Fruit fly (Drosophila melanogaster) whole organism, adult: ENCODE data around the gene Cpr73D.

Source experiments
- CG11617 ChIP-seq: fragments of 200-800 bp; sonication (Bioruptor generic); optimal IDR thresholded peaks from 2 replicates; lab custom pipeline; 2017; ENCODE audit warnings: mild to moderate bottlenecking, missing biosample characterization, missing genetic modification reagents, missing genetic modification characterization
- CG12768 ChIP-seq: fragments of 200-800 bp; sonication (Bioruptor generic); optimal IDR thresholded peaks from 2 replicates; lab custom pipeline; 2017; ENCODE audit warnings: missing biosample characterization, missing genetic modification characterization, mild to moderate bottlenecking, moderate library complexity, missing genetic modification reagents
- CG14711 ChIP-seq: fragments of 200-800 bp; sonication (Bioruptor generic); optimal IDR thresholded peaks from 2 replicates; lab custom pipeline; 2018; ENCODE audit warnings: missing biosample characterization, mild to moderate bottlenecking, missing genetic modification characterization, moderate library complexity
- CG1620 ChIP-seq: fragments of 200-800 bp; sonication (Bioruptor generic); optimal IDR thresholded peaks from 2 replicates; lab custom pipeline; 2016; ENCODE audit warnings: missing biosample characterization, missing genetic modification characterization
- CG33017 ChIP-seq: fragments of 200-800 bp; sonication (Bioruptor generic); optimal IDR thresholded peaks from 2 replicates; lab custom pipeline; 2018; ENCODE audit warnings: missing biosample characterization, mild to moderate bottlenecking, missing genetic modification characterization, moderate library complexity
- CG5204 ChIP-seq: fragments of 200-800 bp; sonication (Bioruptor generic); optimal IDR thresholded peaks from 2 replicates; lab custom pipeline; 2016; ENCODE audit warnings: missing biosample characterization, missing genetic modification characterization
- CG7045 ChIP-seq: fragments of 200-800 bp; sonication (Bioruptor generic); optimal IDR thresholded peaks from 2 replicates; lab custom pipeline; 2017; ENCODE audit warnings: missing biosample characterization, mild to moderate bottlenecking, missing genetic modification characterization
- CG7101 ChIP-seq: fragments of 200-800 bp; sonication (Bioruptor generic); optimal IDR thresholded peaks from 2 replicates; lab custom pipeline; 2018; ENCODE audit warnings: missing biosample characterization, mild to moderate bottlenecking, missing genetic modification characterization, moderate library complexity
- Clk ChIP-seq: fragments of 200-800 bp; sonication (Bioruptor generic); optimal IDR thresholded peaks from 2 replicates; lab custom pipeline; 2017; ENCODE audit warnings: missing biosample characterization, missing genetic modification characterization
- Crg-1 ChIP-seq: fragments of 200-800 bp; sonication (Bioruptor generic); optimal IDR thresholded peaks from 2 replicates; lab custom pipeline; 2016; ENCODE audit warnings: missing biosample characterization, missing genetic modification characterization
- Hr96 ChIP-seq: fragments of 200-800 bp; sonication (Bioruptor generic); optimal IDR thresholded peaks from 2 replicates; lab custom pipeline; 2016; ENCODE audit warnings: missing biosample characterization, missing genetic modification characterization
- Mnt ChIP-seq: fragments of 200-800 bp; sonication (Bioruptor generic); optimal IDR thresholded peaks from 2 replicates; lab custom pipeline; 2016; ENCODE audit warnings: missing biosample characterization, mild to moderate bottlenecking, missing genetic modification characterization
- bab1 ChIP-seq: fragments of 200-800 bp; sonication (Bioruptor generic); optimal IDR thresholded peaks from 3 replicates; lab custom pipeline; 2019; ENCODE audit warnings: missing biosample characterization, mild to moderate bottlenecking, missing genetic modification characterization, moderate library complexity
- cic ChIP-seq: fragments of 200-800 bp; sonication (Bioruptor generic); optimal IDR thresholded peaks from 2 replicates; lab custom pipeline; 2017; ENCODE audit warnings: missing biosample characterization, mild to moderate bottlenecking, missing genetic modification characterization, moderate library complexity
- kay ChIP-seq: fragments of 200-800 bp; sonication (Bioruptor generic); peaks from one replicate; lab custom pipeline; 2016; ENCODE audit warnings: missing biosample characterization, missing genetic modification characterization, borderline replicate concordance
- ovo ChIP-seq: fragments of 200-800 bp; sonication (Bioruptor generic); optimal IDR thresholded peaks from 2 replicates; lab custom pipeline; 2016; ENCODE audit warnings: missing biosample characterization, missing genetic modification characterization
- pad ChIP-seq: fragments of 200-800 bp; sonication (Bioruptor generic); optimal IDR thresholded peaks from 3 replicates; lab custom pipeline; 2017; ENCODE audit warnings: missing biosample characterization, missing genetic modification characterization, mild to moderate bottlenecking, moderate library complexity, missing genetic modification reagents
- tj ChIP-seq: fragments of 200-800 bp; sonication (Bioruptor generic); optimal IDR thresholded peaks from 3 replicates; lab custom pipeline; 2017; ENCODE audit warnings: missing biosample characterization, mild to moderate bottlenecking, missing genetic modification characterization, moderate library complexity
- toe ChIP-seq: fragments of 200-800 bp; sonication (Bioruptor generic); optimal IDR thresholded peaks from 2 replicates; lab custom pipeline; 2016; ENCODE audit warnings: missing biosample characterization, missing genetic modification characterization

Cpr73D gene

dm6 chr3L:16971611-16972359 lies 14.3 kb upstream of the Cpr73D start:
- TF ChIP-seq Crg-1 (GFP tag; lab: Kevin White, UChicago) (no peak), tj (GFP tag; lab: Kevin White, UChicago) (peak; percentile 64), Clk (GFP tag; lab: Kevin White, UChicago) (no peak)

- TF ChIP-seq cic (GFP tag; lab: Kevin White, UChicago) (peak; percentile 76), CG12768 (peak; percentile 83), CG7101 (tag; lab: Kevin White, UChicago) (peak; percentile 28), CG11617 (GFP tag; lab: Kevin White, UChicago) (peak; percentile 42), tj (GFP tag; lab: Kevin White, UChicago) (peak; percentile 1), CG7045 (GFP tag; lab: Kevin White, UChicago) (no peak), Mnt (GFP tag; lab: Kevin White, UChicago) (peak; percentile 66), CG33017 (tag; lab: Kevin White, UChicago) (peak; percentile 46), CG1620 (GFP tag; lab: Kevin White, UChicago) (peak; percentile 29), CG14711 (no peak), ovo (GFP tag; lab: Kevin White, UChicago) (no peak), pad (peak; percentile 47), bab1 (GFP tag; lab: Kevin White, UChicago) (peak; percentile 77)
Observed at dm6 chr3L:16969652-16970109, 12.2 kb upstream of the Cpr73D start, which contains the start of gene Exn. Gene Exn, plus strand, starts transcription at chr3L:16970013.

- TF ChIP-seq CG33017 (tag; lab: Kevin White, UChicago) (no peak), Mnt (GFP tag; lab: Kevin White, UChicago) (peak; percentile 39), kay (GFP tag; lab: Kevin White, UChicago) (peak; percentile 1), tj (GFP tag; lab: Kevin White, UChicago) (no peak), CG12768 (peak; percentile 23), cic (GFP tag; lab: Kevin White, UChicago) (peak; percentile 66), Clk (GFP tag; lab: Kevin White, UChicago) (no peak)
Observed at dm6 chr3L:16958397-16959080, 1.1 kb upstream of the Cpr73D start.

dm6 chr3L:16956768-16957533 lies 538 bp downstream of the Cpr73D start:
- TF ChIP-seq Crg-1 (GFP tag; lab: Kevin White, UChicago) (no peak), tj (GFP tag; lab: Kevin White, UChicago) (no peak), CG5204 (GFP tag; lab: Kevin White, UChicago) (no peak), kay (GFP tag; lab: Kevin White, UChicago) (peak; percentile 97), pad (no peak), CG12768 (peak; percentile 19), Clk (GFP tag; lab: Kevin White, UChicago) (no peak), toe (no peak), CG11617 (GFP tag; lab: Kevin White, UChicago) (peak; percentile 22), Mnt (GFP tag; lab: Kevin White, UChicago) (peak; percentile 53), cic (GFP tag; lab: Kevin White, UChicago) (peak; percentile 65)

- no peak for TF ChIP-seq Hr96 (GFP tag; lab: Kevin White, UChicago)
- no peak for TF ChIP-seq CG7101 (tag; lab: Kevin White, UChicago)
- TF ChIP-seq Clk (GFP tag; lab: Kevin White, UChicago) = no peak
- peak; percentile 52 for TF ChIP-seq tj (GFP tag; lab: Kevin White, UChicago)
- TF ChIP-seq Mnt (GFP tag; lab: Kevin White, UChicago) = no peak
- no peak for TF ChIP-seq pad
- no peak for TF ChIP-seq CG14711
- TF ChIP-seq cic (GFP tag; lab: Kevin White, UChicago) = no peak
Observed at dm6 chr3L:16956003-16956767, 1.3 kb downstream of the Cpr73D start.
